Worm (Caenorhabditis elegans): Measurements from ENCODE around the gene sao-1.

Gene sao-1

DNA sequence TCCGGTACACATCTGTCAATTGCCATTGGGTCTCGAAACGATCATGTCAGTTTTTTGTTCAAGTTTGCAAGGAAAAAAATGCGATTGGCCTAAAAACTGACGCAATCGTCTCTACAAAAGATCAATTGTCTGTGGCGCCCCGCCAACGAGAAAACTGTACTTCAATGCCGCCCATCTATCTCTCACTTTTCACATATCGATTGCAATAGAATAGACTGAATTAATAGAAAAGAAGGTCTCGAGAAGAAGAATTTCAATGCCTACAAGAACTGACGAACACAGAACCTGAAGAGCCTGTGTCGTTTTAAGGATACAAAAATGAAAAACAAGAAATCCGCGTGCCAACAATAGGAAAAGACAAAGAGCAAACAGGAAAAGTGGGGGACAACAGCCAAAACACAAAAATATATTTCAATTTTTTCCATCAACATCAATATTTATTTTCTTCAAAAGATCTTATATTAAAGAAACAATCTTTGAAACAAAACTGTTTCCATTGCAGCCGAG is 44.7 kb downstream of the sao-1 start (continued):
- TF ChIP-seq daf-12 (tag; optimal IDR thresholded peaks at IDR 0.05) (no peak), vab-7 (GFP tag; IDR thresholded peaks at IDR 0.05) (no peak), nhr-48 (tag; optimal IDR thresholded peaks at IDR 0.05) (peak; percentile 4), zfp-3 (GFP tag; conservative IDR thresholded peaks at IDR 0.05) (peak; percentile 72), nhr-11 (tag; optimal IDR thresholded peaks at IDR 0.05) (no peak), nhr-25 (tag; optimal IDR thresholded peaks at IDR 0.05; ENCODE audit: borderline replicate concordance, insufficient read depth) (no peak), mdt-29 (GFP tag; IDR thresholded peaks at IDR 0.05) (no peak), aha-1 (tag) (peak; percentile 98), T20F7.1 (GFP tag; optimal IDR thresholded peaks at IDR 0.05) (no peak), unc-130 (GFP tag; optimal IDR thresholded peaks at IDR 0.05) (peak; percentile 20), F49E8.2 (tag; optimal IDR thresholded peaks at IDR 0.05; ENCODE audit: borderline replicate concordance) (peak; percentile 14), ceh-44 (GFP tag; IDR thresholded peaks at IDR 0.05) (no peak), gei-8 (GFP tag; optimal IDR thresholded peaks at IDR 0.05) (no peak), nhr-6 (tag; optimal IDR thresholded peaks at IDR 0.05) (peak; percentile 69), pqm-1 (tag; optimal IDR thresholded peaks at IDR 0.05) (peak; percentile 26), sdz-12 (GFP tag; optimal IDR thresholded peaks at IDR 0.05) (no peak), dmd-6 (GFP tag; IDR thresholded peaks at IDR 0.05) (peak; percentile 62; the same call in 1 of the 2 replicates), F10B5.3 (tag; optimal IDR thresholded peaks at IDR 0.05) (no peak), lin-38 (GFP tag; IDR thresholded peaks at IDR 0.05) (peak; percentile 47), zfp-2 (tag; optimal IDR thresholded peaks at IDR 0.05) (no peak), ceh-32 (tag; optimal IDR thresholded peaks at IDR 0.05; ENCODE audit: poor library complexity) (no peak), ztf-7 (tag; optimal IDR thresholded peaks at IDR 0.05) (no peak), dmd-9 (GFP tag; IDR thresholded peaks at IDR 0.05) (no peak), arid-1 (GFP tag; conservative IDR thresholded peaks at IDR 0.05) (0 out of 2 replicates have a peak, but pooled peaks have one; percentile 5), ama-1 (optimal IDR thresholded peaks at IDR 0.05) (peak; percentile 90), mxl-2 (GFP tag; conservative IDR thresholded peaks at IDR 0.05) (no peak), Y48G9A.11 (GFP tag; IDR thresholded peaks at IDR 0.05) (no peak), R02D3.7 (tag; optimal IDR thresholded peaks at IDR 0.05) (no peak), F37D6.2 (tag; optimal IDR thresholded peaks at IDR 0.05) (no peak), ceh-20 (GFP tag; IDR thresholded peaks at IDR 0.05) (0 out of 2 replicates have a peak, but pooled peaks have one; percentile 24), daf-16 (GFP tag; optimal IDR thresholded peaks at IDR 0.05) (peak in 1 of 2 experiments; percentile 39), daf-16 (tag; optimal IDR thresholded peaks at IDR 0.05) (peak; percentile 35), duxl-1 (tag; optimal IDR thresholded peaks at IDR 0.05; ENCODE audit: poor library complexity) (no peak), ZK546.5 (tag; optimal IDR thresholded peaks at IDR 0.05) (no peak), dpl-1 (GFP tag; optimal IDR thresholded peaks at IDR 0.05) (peak; percentile 46), fos-1 (tag; optimal IDR thresholded peaks at IDR 0.05) (no peak), spr-1 (tag; optimal IDR thresholded peaks at IDR 0.05) (no peak), Y75B8A.6 (GFP tag; IDR thresholded peaks at IDR 0.05) (no peak), pha-4 (GFP tag; IDR thresholded peaks at IDR 0.05) (peak; percentile 35; the same call in 1 of the 2 replicates), pha-4 (tag; optimal IDR thresholded peaks at IDR 0.05) (no peak), attf-4 (tag; optimal IDR thresholded peaks at IDR 0.05) (no peak), egl-27 (tag; optimal IDR thresholded peaks at IDR 0.05) (no peak), fkh-10 (GFP tag; optimal IDR thresholded peaks at IDR 0.05) (no peak), skn-1 (tag; optimal IDR thresholded peaks at IDR 0.05) (no peak), spr-3 (GFP tag; optimal IDR thresholded peaks at IDR 0.05) (peak; percentile 14), zip-2 (tag; optimal IDR thresholded peaks at IDR 0.05) (no peak), nhr-76 (tag; optimal IDR thresholded peaks at IDR 0.05) (no peak), nhr-10 (tag; optimal IDR thresholded peaks at IDR 0.05) (no peak)

All from whole organism, L4 larva.